Fruit fly (Drosophila melanogaster): ENCODE data around the gene noc.
A peak's percentile ranks its signal among the peaks of the same experiment; 100 is the strongest.

Gene noc

dm6 chr2L:14508710-14509109, 18.1 kb downstream of the noc start (continued):
- peak; percentile 11 for TF ChIP-seq CG17829 (tag; optimal IDR thresholded peaks at IDR 0.05)
- TF ChIP-seq nerfin-1 (tag; optimal IDR thresholded peaks at IDR 0.05) = peak; percentile 23
- TF ChIP-seq sens (GFP tag) = peak; percentile 68
- TF ChIP-seq CG15514 (GFP tag; optimal IDR thresholded peaks at IDR 0.05) = peak; percentile 39
- TF ChIP-seq CG18476 (GFP tag; optimal IDR thresholded peaks at IDR 0.05) = no peak

dm6 chr2L:14510504-14510903, 19.8 kb downstream of the noc start:
- TF ChIP-seq CG11456 (GFP tag; IDR thresholded peaks at IDR 0.05) = 0 out of 3 replicates have a peak, but pooled peaks have one; percentile 48
- peak; percentile 66 for TF ChIP-seq Med (GFP tag)
- no peak for TF ChIP-seq danr (GFP tag; IDR thresholded peaks at IDR 0.05)

dm6 chr2L:14511248-14511647, 20.6 kb downstream of the noc start:
- no peak for TF ChIP-seq YL-1 (GFP tag; optimal IDR thresholded peaks at IDR 0.05)
- no peak for TF ChIP-seq Meics (GFP tag; optimal IDR thresholded peaks at IDR 0.05)
- TF ChIP-seq crp (GFP tag; optimal IDR thresholded peaks at IDR 0.05) = no peak
- peak; percentile 49 for TF ChIP-seq Med (GFP tag)
- TF ChIP-seq bbx (GFP tag; IDR thresholded peaks at IDR 0.05; ENCODE audit: partially characterized antibody) = no peak
- TF ChIP-seq CG11504 (tag; optimal IDR thresholded peaks at IDR 0.05) = peak; percentile 58
- no peak for TF ChIP-seq lov (optimal IDR thresholded peaks at IDR 0.05)
- TF ChIP-seq lov (GFP tag; IDR thresholded peaks at IDR 0.05) = no peak
- no peak for TF ChIP-seq inv (GFP tag; IDR thresholded peaks at IDR 0.05; ENCODE audit: partially characterized antibody)
- no peak for TF ChIP-seq sc (optimal IDR thresholded peaks at IDR 0.05)
- no peak for TF ChIP-seq sc (GFP tag; optimal IDR thresholded peaks at IDR 0.05)

- TF ChIP-seq Kr (GFP tag; optimal IDR thresholded peaks at IDR 0.05) (no peak), CG8281 (tag; optimal IDR thresholded peaks at IDR 0.05) (peak; percentile 92), CG10209 (GFP tag; optimal IDR thresholded peaks at IDR 0.05) (peak; percentile 34), lov (optimal IDR thresholded peaks at IDR 0.05) (no peak), lov (GFP tag; IDR thresholded peaks at IDR 0.05) (0 out of 3 replicates have a peak, but pooled peaks have one; percentile 50), CG17328 (GFP tag; IDR thresholded peaks at IDR 0.05) (0 out of 2 replicates have a peak, but pooled peaks have one; percentile 32), nerfin-1 (tag; optimal IDR thresholded peaks at IDR 0.05) (no peak), CG4820 (GFP tag; optimal IDR thresholded peaks at IDR 0.05) (no peak), CG6813 (GFP tag; optimal IDR thresholded peaks at IDR 0.05) (no peak), Med (GFP tag) (peak; percentile 33), z (GFP tag; IDR thresholded peaks at IDR 0.05) (0 out of 3 replicates have a peak, but pooled peaks have one; percentile 24)
Observed at dm6 chr2L:14511872-14512271, 21.2 kb downstream of the noc start.

- TF ChIP-seq crp (GFP tag; optimal IDR thresholded peaks at IDR 0.05) (peak in 1 of 2 experiments; percentile 23), CG14014 (GFP tag; IDR thresholded peaks at IDR 0.05) (no peak), Hr39 (optimal IDR thresholded peaks at IDR 0.05) (no peak), dmrt11E (tag; optimal IDR thresholded peaks at IDR 0.05) (peak; percentile 97), CG10462 (GFP tag; optimal IDR thresholded peaks at IDR 0.05) (peak; percentile 63), Dip2 (GFP tag; IDR thresholded peaks at IDR 0.05) (no peak), CG8924 (tag; optimal IDR thresholded peaks at IDR 0.05) (peak; percentile 83), Dad (GFP tag; optimal IDR thresholded peaks at IDR 0.05) (peak; percentile 49), pum (GFP tag; optimal IDR thresholded peaks at IDR 0.05) (peak; percentile 79), danr (GFP tag; IDR thresholded peaks at IDR 0.05) (peak; percentile 30; the same call in 1 of the 2 replicates), NfI (GFP tag; optimal IDR thresholded peaks at IDR 0.05) (peak; percentile 56), CG11696 (GFP tag; IDR thresholded peaks at IDR 0.05) (no peak), fru (optimal IDR thresholded peaks at IDR 0.05) (no peak), psq (GFP tag; optimal IDR thresholded peaks at IDR 0.05) (peak; percentile 4), disco-r (GFP tag; optimal IDR thresholded peaks at IDR 0.05) (peak; percentile 55), tgo (GFP tag; IDR thresholded peaks at IDR 0.05) (peak; percentile 49; the same call in 2 of the 3 replicates), CG7786 (GFP tag; optimal IDR thresholded peaks at IDR 0.05) (peak; percentile 81), HmgZ (tag; optimal IDR thresholded peaks at IDR 0.05) (peak; percentile 28), hbn (GFP tag; IDR thresholded peaks at IDR 0.05; ENCODE audit: partially characterized antibody) (no peak), tna (GFP tag; IDR thresholded peaks at IDR 0.05; ENCODE audit: partially characterized antibody) (no peak), tap (tag; optimal IDR thresholded peaks at IDR 0.05) (peak; percentile 69)
Observed at dm6 chr2L:14512811-14513389, 22.2 kb downstream of the noc start.

All from whole organism, embryonic.